Fruit fly (Drosophila melanogaster) whole organism, wandering third instar larva: ENCODE data around the gene Eig71Ee.

Source experiments
- h ChIP-seq: fragments of 200-800 bp; sonication (Bioruptor generic); optimal IDR thresholded peaks from 3 replicates; lab custom pipeline; 2016; ENCODE audit warnings: missing biosample characterization, mild to moderate bottlenecking, missing genetic modification characterization
- pan ChIP-seq: fragments of >200 bp; optimal IDR thresholded peaks from 2 replicates; lab custom pipeline; 2017
- usp ChIP-seq: fragments of >200 bp; optimal IDR thresholded peaks from 2 replicates; lab custom pipeline; 2017; ENCODE audit warnings: missing biosample characterization, missing genetic modification characterization

DNA sequence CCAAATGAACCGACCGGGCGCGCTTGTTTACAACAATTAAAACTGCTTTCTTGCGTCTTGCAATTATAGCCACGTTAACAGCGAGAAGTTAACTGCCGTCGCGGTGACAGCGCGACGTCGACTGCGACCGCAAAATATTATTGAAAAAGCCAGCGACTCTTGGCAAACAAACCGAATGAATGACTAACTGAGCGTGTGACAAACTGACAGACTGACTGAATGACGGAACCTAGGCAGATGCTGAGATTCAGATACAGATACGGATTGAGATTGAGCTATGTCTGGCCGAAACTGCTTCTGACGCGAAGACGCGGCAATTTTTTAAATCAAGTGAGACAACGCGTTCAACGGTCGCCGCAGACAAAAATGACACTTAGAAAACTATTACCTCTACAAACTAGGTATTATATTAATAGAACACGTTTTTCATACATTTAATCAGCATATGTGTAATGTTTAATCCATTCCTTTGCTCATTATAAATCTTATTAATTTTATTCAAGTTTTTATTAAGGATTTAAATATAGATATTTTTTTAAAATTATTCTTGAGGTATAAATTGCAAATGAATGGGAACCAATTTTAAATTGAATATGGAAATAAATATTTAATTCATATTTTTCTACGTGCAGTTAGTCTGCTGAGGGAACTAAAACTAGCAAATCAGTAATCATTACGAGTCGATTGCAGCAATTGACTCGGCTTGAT is 21.3 kb downstream of the Eig71Ee start:
- no peak for TF ChIP-seq usp (GFP tag; lab: Kevin White, UChicago)
- no peak for TF ChIP-seq pan (lab: Kevin White, UChicago)
- TF ChIP-seq h, result no peak
